Worm (Caenorhabditis elegans) whole organism, L2 larva: Measurements from ENCODE around the gene ifa-3.

Experiments
- F13H6.1 ChIP-seq: sonication (generic microtip); optimal IDR thresholded peaks from 2 replicates; lab custom pipeline; 2016; ENCODE audit warnings: missing genetic modification characterization, missing compliant biosample characterization
- ZK546.5 ChIP-seq: sonication (generic microtip); optimal IDR thresholded peaks from 2 replicates; lab custom pipeline; 2017; ENCODE audit warnings: missing biosample characterization, missing genetic modification characterization
- ama-1 ChIP-seq: fragments of 150-350 bp; optimal IDR thresholded peaks from 2 replicates; lab custom pipeline; 2018; ENCODE audit warnings: inconsistent platforms
- ceh-82 ChIP-seq: fragments of 150-350 bp; optimal IDR thresholded peaks from 2 replicates; lab custom pipeline; 2014; ENCODE audit warnings: missing biosample characterization, missing genetic modification characterization
- egl-27 ChIP-seq: sonication (generic microtip); optimal IDR thresholded peaks from 3 replicates; lab custom pipeline; 2017; ENCODE audit warnings: missing biosample characterization, missing genetic modification reagents, missing genetic modification characterization
- lin-13 ChIP-seq: fragments of 150-350 bp; optimal IDR thresholded peaks from 2 replicates; lab custom pipeline; 2014; ENCODE audit warnings: missing biosample characterization, missing genetic modification reagents, missing genetic modification characterization
- lin-39 ChIP-seq: fragments of 150-350 bp; optimal IDR thresholded peaks from 2 replicates; lab custom pipeline; 2014; ENCODE audit warnings: missing biosample characterization, missing genetic modification reagents, missing genetic modification characterization
- lsy-2 ChIP-seq, 2 experiments: fragments of 150-350 bp in 1 of 2; sonication (generic microtip) in 1 of 2; optimal IDR thresholded peaks; 2 replicates each; lab custom pipeline; 2014 to 2017; ENCODE audit warnings: missing biosample characterization in 2 of 2, missing genetic modification characterization in 2 of 2
- mab-5 ChIP-seq: fragments of 150-350 bp; optimal IDR thresholded peaks from 2 replicates; lab custom pipeline; 2014; ENCODE audit warnings: missing biosample characterization, missing genetic modification characterization
- nhr-11 ChIP-seq: fragments of 150-350 bp; optimal IDR thresholded peaks from 2 replicates; lab custom pipeline; 2014; ENCODE audit warnings: missing biosample characterization, missing genetic modification characterization
- nhr-129 ChIP-seq: fragments of 150-350 bp; optimal IDR thresholded peaks from 2 replicates; lab custom pipeline; 2014; ENCODE audit warnings: missing biosample characterization, missing genetic modification characterization
- nhr-6 ChIP-seq: fragments of 150-350 bp; optimal IDR thresholded peaks from 2 replicates; lab custom pipeline; 2014; ENCODE audit warnings: missing biosample characterization, missing genetic modification characterization
- sem-4 ChIP-seq: fragments of 150-350 bp; optimal IDR thresholded peaks from 2 replicates; lab custom pipeline; 2014; ENCODE audit warnings: missing biosample characterization, missing genetic modification reagents, missing genetic modification characterization
- unc-62 ChIP-seq: fragments of 150-350 bp; optimal IDR thresholded peaks from 2 replicates; lab custom pipeline; 2014; ENCODE audit warnings: missing biosample characterization, missing genetic modification reagents, missing genetic modification characterization

DNA sequence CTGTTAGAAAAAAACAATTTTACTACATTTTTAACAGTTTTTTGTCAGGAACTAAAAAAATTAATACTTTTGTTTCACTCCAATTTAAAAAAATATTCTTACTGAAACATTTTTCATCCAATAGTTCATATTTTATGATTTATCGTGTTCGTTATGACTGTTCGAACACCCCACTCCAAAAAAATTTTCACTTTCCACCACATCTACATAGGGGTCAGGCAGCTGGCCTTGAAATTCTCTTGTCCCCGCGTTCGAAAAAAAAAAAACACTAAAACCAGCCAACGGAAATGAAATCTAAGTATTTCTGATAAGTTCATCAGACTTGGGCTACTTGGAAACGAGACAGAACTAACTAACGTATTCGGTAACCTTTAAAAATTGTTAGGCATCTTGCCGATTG lies 36.3 kb upstream of the ifa-3 start, which contains the start of gene twk-22:
- no peak for TF ChIP-seq ama-1 (lab: Kevin White, UChicago)
- no peak for TF ChIP-seq F13H6.1 (tag; lab: Kevin White, UChicago)
- TF ChIP-seq lin-13 (GFP tag; lab: Kevin White, UChicago) = no peak
- TF ChIP-seq egl-27 (tag; lab: Kevin White, UChicago) = no peak
- TF ChIP-seq nhr-129 = no peak
- no peak for TF ChIP-seq nhr-11 (tag; lab: Kevin White, UChicago)
- TF ChIP-seq unc-62 (GFP tag; lab: Kevin White, UChicago) = no peak
- TF ChIP-seq ceh-82 (tag; lab: Kevin White, UChicago) = no peak
- no peak for TF ChIP-seq sem-4
- no peak for TF ChIP-seq lin-39 (tag; lab: Kevin White, UChicago)
- TF ChIP-seq ZK546.5 (tag; lab: Kevin White, UChicago) = no peak
- no peak for TF ChIP-seq lsy-2 (tag; optimal IDR thresholded peaks at IDR 0.05; lab: Kevin White, UChicago)
- no peak for TF ChIP-seq nhr-6 (tag; lab: Kevin White, UChicago)
- TF ChIP-seq mab-5 (tag; lab: Kevin White, UChicago) = no peak
